Fruit fly (Drosophila melanogaster): ENCODE measurements around the gene CG12590.

CG12590 gene

dm6 chr3R:5127790-5128243 lies 31.6 kb upstream of the CG12590 start, which contains the start of gene RabGGTa (continued):
- no peak for TF ChIP-seq Deaf1 (tag; optimal IDR thresholded peaks at IDR 0.05)
- TF ChIP-seq emc (GFP tag; optimal IDR thresholded peaks at IDR 0.05) = no peak
- TF ChIP-seq Camta (GFP tag; optimal IDR thresholded peaks at IDR 0.05) = peak; percentile 51
- peak; percentile 39 for TF ChIP-seq CG12942 (GFP tag; optimal IDR thresholded peaks at IDR 0.05)

- no peak for TF ChIP-seq corto (GFP tag; optimal IDR thresholded peaks at IDR 0.05)
- no peak for TF ChIP-seq CG12744 (GFP tag; optimal IDR thresholded peaks at IDR 0.05)
- no peak for TF ChIP-seq MTF-1 (GFP tag; optimal IDR thresholded peaks at IDR 0.05; ENCODE audit: borderline replicate concordance)
- no peak for TF ChIP-seq run (tag; optimal IDR thresholded peaks at IDR 0.05)
- no peak for TF ChIP-seq ash1 (GFP tag; optimal IDR thresholded peaks at IDR 0.05)
- TF ChIP-seq hkb (optimal IDR thresholded peaks at IDR 0.05) = no peak
- no peak for TF ChIP-seq hkb (GFP tag; IDR thresholded peaks at IDR 0.05)
- TF ChIP-seq gsb (GFP tag; IDR thresholded peaks at IDR 0.05) = no peak
- TF ChIP-seq CG4328 (GFP tag; optimal IDR thresholded peaks at IDR 0.05) = no peak
- no peak for TF ChIP-seq CG32767 (GFP tag; IDR thresholded peaks at IDR 0.05)
- no peak for TF ChIP-seq CG17802 (tag; optimal IDR thresholded peaks at IDR 0.05)
- TF ChIP-seq repo (GFP tag; optimal IDR thresholded peaks at IDR 0.05) = no peak
- TF ChIP-seq lmd (GFP tag; IDR thresholded peaks at IDR 0.05) = no peak
Observed at dm6 chr3R:5138889-5139288, 20.5 kb upstream of the CG12590 start, which contains the start of gene CG12589. CG12589 (minus strand) TSS chr3R:5138989.

- TF ChIP-seq CG13894 (tag; optimal IDR thresholded peaks at IDR 0.05) (peak; percentile 49), CG14014 (GFP tag; IDR thresholded peaks at IDR 0.05) (no peak), Vsx1 (GFP tag; optimal IDR thresholded peaks at IDR 0.05) (no peak), tin (GFP tag; optimal IDR thresholded peaks at IDR 0.05) (no peak), sna (GFP tag; IDR thresholded peaks at IDR 0.05; ENCODE audit: partially characterized antibody) (no peak), ato (GFP tag; IDR thresholded peaks at IDR 0.05; ENCODE audit: partially characterized antibody) (no peak), CG8089 (GFP tag; optimal IDR thresholded peaks at IDR 0.05) (no peak), Hr39 (optimal IDR thresholded peaks at IDR 0.05) (no peak), CG31224 (GFP tag; IDR thresholded peaks at IDR 0.05) (no peak), salm (tag; optimal IDR thresholded peaks at IDR 0.05) (no peak), esg (GFP tag; conservative IDR thresholded peaks at IDR 0.05) (no peak), CG11085 (GFP tag; IDR thresholded peaks at IDR 0.05) (no peak), zen2 (GFP tag; IDR thresholded peaks at IDR 0.05; ENCODE audit: partially characterized antibody) (no peak), wor (GFP tag; IDR thresholded peaks at IDR 0.05) (no peak), scrt (GFP tag; optimal IDR thresholded peaks at IDR 0.05) (peak; percentile 86), CG12942 (GFP tag; optimal IDR thresholded peaks at IDR 0.05) (no peak), CG15601 (tag; optimal IDR thresholded peaks at IDR 0.05) (no peak), H15 (GFP tag; IDR thresholded peaks at IDR 0.05) (no peak), CG10462 (GFP tag; optimal IDR thresholded peaks at IDR 0.05) (no peak), CG13624 (GFP tag; optimal IDR thresholded peaks at IDR 0.05) (no peak), CG2712 (tag; optimal IDR thresholded peaks at IDR 0.05) (no peak), Dp (GFP tag; optimal IDR thresholded peaks at IDR 0.05) (no peak), CG9876 (GFP tag; optimal IDR thresholded peaks at IDR 0.05) (no peak), ab (GFP tag; optimal IDR thresholded peaks at IDR 0.05) (no peak), Rx (GFP tag; IDR thresholded peaks at IDR 0.05) (no peak), CG5180 (GFP tag; optimal IDR thresholded peaks at IDR 0.05) (peak; percentile 70), gcm (GFP tag; optimal IDR thresholded peaks at IDR 0.05) (no peak), CG13287 (GFP tag; IDR thresholded peaks at IDR 0.05; ENCODE audit: partially characterized antibody) (no peak), Dip3 (GFP tag; optimal IDR thresholded peaks at IDR 0.05) (no peak), CG15514 (GFP tag; optimal IDR thresholded peaks at IDR 0.05) (no peak), ci (GFP tag; IDR thresholded peaks at IDR 0.05) (no peak), Sox102F (GFP tag; optimal IDR thresholded peaks at IDR 0.05) (no peak), dati (GFP tag; IDR thresholded peaks at IDR 0.05) (no peak), CG6791 (GFP tag; IDR thresholded peaks at IDR 0.05; ENCODE audit: partially characterized antibody) (no peak)
Observed at dm6 chr3R:5150523-5150922, 8.9 kb upstream of the CG12590 start, which contains the start of gene dpr16. dpr16 (plus strand) TSS chr3R:5150908.
